Fruit fly (Drosophila melanogaster) whole organism, embryonic: ENCODE measurements around the gene Lamtor4.
A peak's percentile ranks its signal among the peaks of the same experiment; 100 is the strongest.

Source experiments
- Bgb ChIP-seq: fragments of 200-800 bp; sonication (Bioruptor generic); IDR thresholded peaks from 2 replicates; pipeline ENCODE4 v1.3.6; 2022; ENCODE audit warnings: missing biosample characterization, missing genetic modification characterization; ENCODE audit not compliant: partially characterized antibody
- CG10209 ChIP-seq: fragments of 200-800 bp; sonication (Bioruptor generic); optimal IDR thresholded peaks from 3 replicates; lab custom pipeline; 2017; ENCODE audit warnings: missing biosample characterization, mild to moderate bottlenecking, missing genetic modification characterization, missing genetic modification reagents
- CG1024 ChIP-seq: fragments of 200-800 bp; sonication (Bioruptor generic); IDR thresholded peaks from 2 replicates; pipeline ENCODE4 v1.3.6; 2022; ENCODE audit warnings: missing biosample characterization, missing genetic modification characterization
- CG10959 ChIP-seq: fragments of 200-800 bp; sonication (Bioruptor generic); IDR thresholded peaks from 2 replicates; pipeline ENCODE4 v1.3.6; 2022; ENCODE audit warnings: missing biosample characterization, missing genetic modification characterization
- CG10979 ChIP-seq: fragments of 200-800 bp; sonication (Bioruptor generic); optimal IDR thresholded peaks from 2 replicates; lab custom pipeline; 2018; ENCODE audit warnings: missing biosample characterization, mild to moderate bottlenecking, missing genetic modification characterization, moderate library complexity
- CG11247 ChIP-seq: fragments of 200-800 bp; sonication (Bioruptor generic); IDR thresholded peaks from 2 replicates; pipeline ENCODE4 v1.3.6; 2022; ENCODE audit warnings: missing biosample characterization, missing genetic modification characterization
- CG11695 ChIP-seq: fragments of 200-800 bp; sonication (Bioruptor generic); IDR thresholded peaks from 3 replicates; pipeline ENCODE4 v1.3.6; 2022; ENCODE audit warnings: missing biosample characterization, missing genetic modification characterization
- CG12659 ChIP-seq: fragments of 200-800 bp; sonication (Bioruptor generic); optimal IDR thresholded peaks from 3 replicates; lab custom pipeline; 2017; ENCODE audit warnings: mild to moderate bottlenecking, missing biosample characterization, missing genetic modification reagents, missing genetic modification characterization
- CG12769 ChIP-seq: fragments of 200-800 bp; sonication (Bioruptor generic); optimal IDR thresholded peaks from 2 replicates; lab custom pipeline; 2019; ENCODE audit warnings: missing biosample characterization, mild to moderate bottlenecking, missing genetic modification characterization, moderate library complexity
- CG14710 ChIP-seq: fragments of 200-800 bp; sonication (Bioruptor generic); optimal IDR thresholded peaks from 3 replicates; lab custom pipeline; 2019; ENCODE audit warnings: missing biosample characterization, mild to moderate bottlenecking, missing genetic modification characterization, moderate library complexity
- CG17912 ChIP-seq: fragments of 200-800 bp; sonication (Bioruptor generic); optimal IDR thresholded peaks from 2 replicates; lab custom pipeline; 2018; ENCODE audit warnings: missing biosample characterization, mild to moderate bottlenecking, missing genetic modification characterization
- CG31224 ChIP-seq: fragments of 200-800 bp; sonication (Bioruptor generic); IDR thresholded peaks from 2 replicates; pipeline ENCODE4 v1.3.6; 2022; ENCODE audit warnings: missing biosample characterization, missing genetic modification characterization
- CG32767 ChIP-seq: fragments of 200-800 bp; sonication (Bioruptor generic); IDR thresholded peaks from 2 replicates; pipeline ENCODE4 v1.3.6; 2022; ENCODE audit warnings: missing biosample characterization, missing genetic modification characterization
- CG34224 ChIP-seq: fragments of 200-800 bp; sonication (Bioruptor generic); IDR thresholded peaks from 3 replicates; pipeline ENCODE4 v1.3.6; 2022; ENCODE audit warnings: missing biosample characterization, missing genetic modification characterization; ENCODE audit not compliant: partially characterized antibody
- CG4282 ChIP-seq: fragments of 200-800 bp; sonication (Bioruptor generic); optimal IDR thresholded peaks from 2 replicates; lab custom pipeline; 2016; ENCODE audit warnings: missing biosample characterization, missing genetic modification characterization
- CG5953 ChIP-seq: fragments of 200-800 bp; sonication (Bioruptor generic); IDR thresholded peaks from 2 replicates; pipeline ENCODE4 v1.3.6; 2022; ENCODE audit warnings: missing biosample characterization, missing genetic modification characterization
- CG6254 ChIP-seq: fragments of 200-800 bp; sonication (Bioruptor generic); optimal IDR thresholded peaks from 3 replicates; lab custom pipeline; 2017; ENCODE audit warnings: mild to moderate bottlenecking, missing biosample characterization, missing genetic modification reagents, missing genetic modification characterization
- CG6683 ChIP-seq: fragments of 200-800 bp; sonication (Bioruptor generic); optimal IDR thresholded peaks from 2 replicates; lab custom pipeline; 2017; ENCODE audit warnings: missing biosample characterization, mild to moderate bottlenecking, missing genetic modification characterization, missing genetic modification reagents
- CG8478 ChIP-seq: fragments of >200 bp; optimal IDR thresholded peaks from 2 replicates; lab custom pipeline; 2018
- CG9817 ChIP-seq: fragments of 200-800 bp; sonication (Bioruptor generic); optimal IDR thresholded peaks from 2 replicates; lab custom pipeline; 2018; ENCODE audit warnings: missing biosample characterization, mild to moderate bottlenecking, missing genetic modification characterization, moderate library complexity
- Dfd ChIP-seq, 2 experiments: fragments of >200 bp; optimal IDR thresholded peaks; 2 replicates each; lab custom pipeline; 2017; ENCODE audit warnings: missing biosample characterization in 2 of 2, missing genetic modification characterization in 2 of 2
- Drgx ChIP-seq: fragments of 200-800 bp; sonication (Bioruptor generic); IDR thresholded peaks from 2 replicates; pipeline ENCODE4 v1.3.6; 2022; ENCODE audit warnings: missing biosample characterization, missing genetic modification characterization
- Hr39 ChIP-seq: fragments of >200 bp; optimal IDR thresholded peaks from 2 replicates; lab custom pipeline; 2017
- Hr51 ChIP-seq, 2 experiments: fragments of 200-800 bp; sonication (Bioruptor generic); optimal IDR thresholded peaks; 2 replicates in 1 of 2; 3 replicates in 1 of 2; lab custom pipeline; 2016 to 2018; ENCODE audit warnings: missing biosample characterization in 2 of 2, missing genetic modification characterization in 2 of 2, mild to moderate bottlenecking in 1 of 2, moderate library complexity in 1 of 2
- Med ChIP-seq: fragments of 200-800 bp; sonication (Bioruptor generic); peaks from one replicate; lab custom pipeline; 2016; ENCODE audit warnings: missing biosample characterization, missing genetic modification characterization, mild to moderate bottlenecking, inconsistent platforms, moderate library complexity
- NFAT ChIP-seq: fragments of 200-800 bp; sonication (Bioruptor generic); IDR thresholded peaks from 2 replicates; pipeline ENCODE4 v1.3.6; 2022; ENCODE audit warnings: missing biosample characterization, missing genetic modification characterization
- Opbp ChIP-seq: fragments of 200-800 bp; sonication (Bioruptor generic); IDR thresholded peaks from 3 replicates; pipeline ENCODE4 v1.3.6; 2022; ENCODE audit warnings: missing biosample characterization, missing genetic modification characterization; ENCODE audit not compliant: partially characterized antibody
- Rfx ChIP-seq: fragments of 200-800 bp; sonication (Bioruptor generic); IDR thresholded peaks from 2 replicates; pipeline ENCODE4 v1.3.6; 2022; ENCODE audit warnings: missing biosample characterization, missing genetic modification characterization
- Stat92E ChIP-seq, 3 experiments: fragments of >200 bp in 2 of 3; fragments of 200-800 bp in 1 of 3; sonication (Bioruptor generic) in 1 of 3; optimal IDR thresholded peaks; 2 replicates each; lab custom pipeline; 2017 to 2019; ENCODE audit warnings: missing biosample characterization in 3 of 3, missing genetic modification characterization in 3 of 3, mild to moderate bottlenecking in 1 of 3, moderate library complexity in 1 of 3
- TFAM ChIP-seq: fragments of 200-800 bp; sonication (Bioruptor generic); optimal IDR thresholded peaks from 2 replicates; lab custom pipeline; 2017; ENCODE audit warnings: missing biosample characterization, missing genetic modification characterization, inconsistent platforms
- Xrp1 ChIP-seq: fragments of 200-800 bp; sonication (Bioruptor generic); IDR thresholded peaks from 2 replicates; pipeline ENCODE4 v1.3.6; 2022; ENCODE audit warnings: missing biosample characterization, missing genetic modification characterization
- aop ChIP-seq: fragments of 200-800 bp; sonication (Bioruptor generic); IDR thresholded peaks from 2 replicates; pipeline ENCODE4 v1.3.6; 2022; ENCODE audit warnings: missing biosample characterization, missing genetic modification characterization
- az2 ChIP-seq: fragments of 200-800 bp; sonication (Bioruptor generic); optimal IDR thresholded peaks from 3 replicates; lab custom pipeline; 2016; ENCODE audit warnings: missing biosample characterization, missing genetic modification characterization
- br ChIP-seq: fragments of >200 bp; optimal IDR thresholded peaks from 2 replicates; lab custom pipeline; 2017
- da ChIP-seq: fragments of 200-800 bp; sonication (Bioruptor generic); optimal IDR thresholded peaks from 2 replicates; lab custom pipeline; 2016; ENCODE audit warnings: missing biosample characterization, missing genetic modification characterization
- dan ChIP-seq: fragments of 200-800 bp; sonication (Bioruptor generic); IDR thresholded peaks from 2 replicates; pipeline ENCODE4 v1.3.6; 2022; ENCODE audit warnings: missing biosample characterization, missing genetic modification characterization
- esg ChIP-seq: fragments of 200-800 bp; sonication (Bioruptor generic); conservative IDR thresholded peaks from 2 replicates; pipeline ENCODE4 v1.3.6; 2022; ENCODE audit warnings: missing biosample characterization, missing genetic modification characterization
- fd3F ChIP-seq: fragments of 200-800 bp; sonication (Bioruptor generic); optimal IDR thresholded peaks from 2 replicates; lab custom pipeline; 2018; ENCODE audit warnings: missing biosample characterization, mild to moderate bottlenecking, missing genetic modification characterization, moderate library complexity
- gfzf ChIP-seq: fragments of 200-800 bp; sonication (Bioruptor generic); optimal IDR thresholded peaks from 2 replicates; lab custom pipeline; 2016; ENCODE audit warnings: missing biosample characterization, mild to moderate bottlenecking, missing genetic modification characterization, moderate library complexity
- gro ChIP-seq: fragments of 200-800 bp; sonication (Bioruptor generic); optimal IDR thresholded peaks from 2 replicates; lab custom pipeline; 2016; ENCODE audit warnings: missing biosample characterization, missing genetic modification characterization
- gt ChIP-seq: fragments of 200-800 bp; sonication (Bioruptor generic); IDR thresholded peaks from 2 replicates; pipeline ENCODE4 v1.3.6; 2022; ENCODE audit warnings: missing biosample characterization, missing genetic modification characterization
- hbn ChIP-seq: fragments of 200-800 bp; sonication (Bioruptor generic); IDR thresholded peaks from 2 replicates; pipeline ENCODE4 v1.3.6; 2022; ENCODE audit warnings: missing biosample characterization, missing genetic modification characterization; ENCODE audit not compliant: partially characterized antibody
- inv ChIP-seq: fragments of 200-800 bp; sonication (Bioruptor generic); IDR thresholded peaks from 2 replicates; pipeline ENCODE4 v1.3.6; 2022; ENCODE audit warnings: missing biosample characterization, missing genetic modification characterization; ENCODE audit not compliant: partially characterized antibody
- ken ChIP-seq: fragments of 200-800 bp; sonication (Bioruptor generic); IDR thresholded peaks from 3 replicates; pipeline ENCODE4 v1.3.6; 2022; ENCODE audit warnings: missing biosample characterization, missing genetic modification characterization
- lbe ChIP-seq: fragments of 200-800 bp; sonication (Bioruptor generic); optimal IDR thresholded peaks from 2 replicates; lab custom pipeline; 2016; ENCODE audit warnings: missing biosample characterization, mild to moderate bottlenecking, missing genetic modification characterization
- nmo ChIP-seq: fragments of 200-800 bp; sonication (Bioruptor generic); optimal IDR thresholded peaks from 2 replicates; lab custom pipeline; 2018; ENCODE audit warnings: missing biosample characterization, mild to moderate bottlenecking, missing genetic modification characterization, moderate library complexity
- salm ChIP-seq: fragments of 200-800 bp; sonication (Bioruptor generic); optimal IDR thresholded peaks from 2 replicates; lab custom pipeline; 2018; ENCODE audit warnings: missing biosample characterization, mild to moderate bottlenecking, missing genetic modification characterization
- sqz ChIP-seq: fragments of 200-800 bp; sonication (Bioruptor generic); optimal IDR thresholded peaks from 3 replicates; lab custom pipeline; 2018; ENCODE audit warnings: missing biosample characterization, mild to moderate bottlenecking, missing genetic modification characterization
- stc ChIP-seq: fragments of 200-800 bp; sonication (Bioruptor generic); IDR thresholded peaks from 2 replicates; pipeline ENCODE4 v1.3.6; 2022; ENCODE audit warnings: missing biosample characterization, missing genetic modification characterization
- trh ChIP-seq: fragments of 200-800 bp; sonication (Bioruptor generic); optimal IDR thresholded peaks from 2 replicates; lab custom pipeline; 2016; ENCODE audit warnings: missing biosample characterization, missing genetic modification characterization
- unc-4 ChIP-seq: fragments of 200-800 bp; sonication (Bioruptor generic); IDR thresholded peaks from 2 replicates; pipeline ENCODE4 v1.3.6; 2022; ENCODE audit warnings: missing biosample characterization, missing genetic modification characterization; ENCODE audit not compliant: partially characterized antibody
- zfh1 ChIP-seq: fragments of 200-800 bp; sonication (Bioruptor generic); IDR thresholded peaks from 3 replicates; pipeline ENCODE4 v1.3.6; 2022; ENCODE audit warnings: missing biosample characterization, missing genetic modification characterization

Lamtor4 gene

dm6 chr3L:3878734-3879310 is 17.9 kb upstream of the Lamtor4 start:
- TF ChIP-seq CG11695 (GFP tag; lab: Robert Waterston, UW): no peak
- no peak for TF ChIP-seq stc
- TF ChIP-seq gro (GFP tag; lab: Kevin White, UChicago): no peak
- TF ChIP-seq Xrp1: no peak
- TF ChIP-seq da (GFP tag; lab: Kevin White, UChicago): no peak
- TF ChIP-seq aop (GFP tag; lab: Robert Waterston, UW): no peak
- TF ChIP-seq inv: no peak
- no peak for TF ChIP-seq az2 (GFP tag; lab: Kevin White, UChicago)
- no peak for TF ChIP-seq CG10979 (tag; lab: Kevin White, UChicago)
- TF ChIP-seq Bgb (GFP tag; lab: Robert Waterston, UW): peak; percentile 60; the same call in 1 of the 2 replicates
- TF ChIP-seq CG34224: peak; percentile 39; the same call in 1 of the 3 replicates
- no peak for TF ChIP-seq zfh1 (GFP tag; lab: Robert Waterston, UW)
- TF ChIP-seq hbn: no peak
- peak; percentile 88 for TF ChIP-seq Drgx (GFP tag; lab: Robert Waterston, UW)
- no peak for TF ChIP-seq CG9817 (tag; lab: Kevin White, UChicago)
- TF ChIP-seq Stat92E (GFP tag; optimal IDR thresholded peaks at IDR 0.05; lab: Kevin White, UChicago): no peak
- no peak for TF ChIP-seq unc-4
- no peak for TF ChIP-seq CG17912 (GFP tag; lab: Kevin White, UChicago)
- TF ChIP-seq gt (GFP tag; lab: Robert Waterston, UW): no peak
- TF ChIP-seq trh (GFP tag; lab: Kevin White, UChicago): no peak
- no peak for TF ChIP-seq Rfx (GFP tag; lab: Robert Waterston, UW)
- no peak for TF ChIP-seq CG12769 (tag; lab: Kevin White, UChicago)
- TF ChIP-seq gfzf (GFP tag; lab: Kevin White, UChicago): no peak
- TF ChIP-seq Med: peak; percentile 27
- TF ChIP-seq CG4282: no peak
- no peak for TF ChIP-seq Hr39 (lab: Kevin White, UChicago)
- no peak for TF ChIP-seq fd3F (GFP tag; lab: Kevin White, UChicago)
- no peak for TF ChIP-seq NFAT (GFP tag; lab: Robert Waterston, UW)
- no peak for TF ChIP-seq nmo
- no peak for TF ChIP-seq lbe (GFP tag; lab: Kevin White, UChicago)
- TF ChIP-seq CG10959 (GFP tag; lab: Robert Waterston, UW): no peak
- TF ChIP-seq CG31224: no peak
- TF ChIP-seq CG6254 (GFP tag; lab: Kevin White, UChicago): peak; percentile 99
- TF ChIP-seq Hr51 (GFP tag; optimal IDR thresholded peaks at IDR 0.05; lab: Kevin White, UChicago): no peak
- no peak for TF ChIP-seq CG14710 (tag; lab: Kevin White, UChicago)
- no peak for TF ChIP-seq CG5953 (GFP tag; lab: Robert Waterston, UW)
- TF ChIP-seq CG6683 (GFP tag; lab: Kevin White, UChicago): no peak
- no peak for TF ChIP-seq esg
- TF ChIP-seq salm (tag; lab: Kevin White, UChicago): no peak
- no peak for TF ChIP-seq Opbp (GFP tag; lab: Robert Waterston, UW)
- peak; percentile 66 for TF ChIP-seq sqz (GFP tag; lab: Kevin White, UChicago)
- no peak for TF ChIP-seq TFAM (GFP tag; lab: Kevin White, UChicago)
- TF ChIP-seq dan (GFP tag; lab: Robert Waterston, UW): no peak
- no peak for TF ChIP-seq CG12659 (GFP tag; lab: Kevin White, UChicago)
- no peak for TF ChIP-seq br (lab: Kevin White, UChicago)
- no peak for TF ChIP-seq CG10209 (GFP tag; lab: Kevin White, UChicago)
- TF ChIP-seq CG32767 (GFP tag; lab: Robert Waterston, UW): no peak
- TF ChIP-seq CG1024 (GFP tag; lab: Robert Waterston, UW): no peak
- no peak for TF ChIP-seq Dfd (GFP tag; optimal IDR thresholded peaks at IDR 0.05; lab: Kevin White, UChicago)
- TF ChIP-seq CG8478 (lab: Kevin White, UChicago): no peak
- no peak for TF ChIP-seq CG11247 (GFP tag; lab: Robert Waterston, UW)
- no peak for TF ChIP-seq ken
